Worm (Caenorhabditis elegans): ENCODE measurements around the gene C39D10.11.

DNA sequence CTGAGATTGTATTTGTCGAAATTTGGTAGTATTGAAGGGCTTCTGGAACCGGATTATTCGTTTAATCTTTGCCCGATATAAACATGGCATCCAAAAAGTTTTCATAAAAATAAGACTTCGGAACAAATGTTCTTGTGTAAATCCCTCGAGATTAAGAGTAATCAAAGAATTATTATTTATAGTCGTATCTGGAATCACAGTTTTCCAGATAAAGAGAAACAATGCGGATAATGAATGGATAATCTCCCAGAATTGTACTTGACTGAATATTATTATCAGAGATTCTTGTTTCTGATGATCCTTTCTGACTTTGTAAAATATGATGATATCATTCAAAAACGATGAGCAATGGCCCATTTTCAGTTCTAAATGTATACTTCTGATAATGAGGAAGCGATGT, 18.1 kb downstream of the C39D10.11 start:
- TF ChIP-seq snpc-4 (tag; optimal IDR thresholded peaks at IDR 0.05) (no peak), skn-1 (tag; optimal IDR thresholded peaks at IDR 0.05) (no peak), zag-1 (tag; optimal IDR thresholded peaks at IDR 0.05) (no peak), aly-2 (tag; optimal IDR thresholded peaks at IDR 0.05) (no peak), sma-9 (GFP tag; optimal IDR thresholded peaks at IDR 0.05) (no peak), sma-9 (tag; optimal IDR thresholded peaks at IDR 0.05) (no peak), unc-62 (GFP tag; optimal IDR thresholded peaks at IDR 0.05) (no peak), ama-1 (optimal IDR thresholded peaks at IDR 0.05) (no peak), nhr-77 (tag; optimal IDR thresholded peaks at IDR 0.05) (no peak), nhr-12 (tag; optimal IDR thresholded peaks at IDR 0.05) (no peak), nhr-129 (tag; optimal IDR thresholded peaks at IDR 0.05) (no peak)

Data from whole organism, L2 larva.